Worm (Caenorhabditis elegans) whole organism, mixed stage, embryonic: ENCODE data around the gene bath-46.

Experiments used
- lin-32 ChIP-seq: fragments of 200-800 bp; sonication (Bioruptor generic); optimal IDR thresholded peaks from 2 replicates; lab custom pipeline; 2018; ENCODE audit warnings: mild to moderate bottlenecking, missing genetic modification characterization, missing compliant biosample characterization
- nhr-237 ChIP-seq: fragments of 150-350 bp; optimal IDR thresholded peaks from 2 replicates; lab custom pipeline; 2014; ENCODE audit warnings: missing biosample characterization, missing genetic modification characterization
- sptf-1 ChIP-seq: sonication (generic microtip); optimal IDR thresholded peaks from 2 replicates; lab custom pipeline; 2017; ENCODE audit warnings: mild to moderate bottlenecking, missing genetic modification characterization, moderate library complexity, missing compliant biosample characterization
- ztf-11 ChIP-seq: fragments of 150-350 bp; optimal IDR thresholded peaks from 2 replicates; lab custom pipeline; 2014; ENCODE audit warnings: missing biosample characterization, missing genetic modification characterization

- TF ChIP-seq nhr-237 = no peak
- no peak for TF ChIP-seq ztf-11 (tag; lab: Kevin White, UChicago)
- no peak for TF ChIP-seq lin-32 (GFP tag; lab: Kevin White, UChicago)
- TF ChIP-seq sptf-1 (tag; lab: Kevin White, UChicago) = no peak
Measured at ce11 chrII:1644777-1645348, 47.2 kb downstream of the bath-46 start, which contains the start of gene ZC204.6.
